Comparison of ENCODE assay signal across 6 worm cellular contexts in the genomic region with DNA sequence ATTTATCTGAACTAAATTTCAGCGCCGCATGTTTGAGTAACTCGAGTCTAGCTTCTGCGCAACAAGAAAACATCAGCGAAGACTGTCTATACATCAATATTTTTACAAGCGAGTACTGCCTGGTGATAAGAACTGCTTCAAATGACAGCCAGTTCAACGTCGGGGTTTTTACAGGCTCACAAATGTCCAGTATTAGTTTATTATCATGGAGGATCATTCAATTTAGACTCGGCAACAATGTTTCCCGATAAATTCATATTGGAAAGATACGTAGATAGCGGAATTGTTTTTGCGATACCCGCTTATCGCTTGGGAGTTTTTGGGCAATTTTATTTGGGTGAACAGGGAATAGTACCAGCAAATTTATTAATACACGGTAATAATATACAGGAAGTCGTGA.
TF ChIP-seq lines count a peak whose summit lies in the region.

No protein-coding gene starts in this region.

TF ChIP-seq in whole organism, L1 larva, 84 proteins besides CTCF, POLR2A, EP300 and RAD21:
- TF ChIP-seq elt-2 (tag; optimal IDR thresholded peaks at IDR 0.05; lab: Kevin White, UChicago) (peak; percentile 15), skn-1 (tag; optimal IDR thresholded peaks at IDR 0.05; lab: Kevin White, UChicago) (no peak)
TF ChIP-seq in whole organism, L1 larva: peak in this region for 1.

TF ChIP-seq in whole organism, L2 larva, 48 proteins besides CTCF, POLR2A, EP300 and RAD21:
- TF ChIP-seq fos-1 (tag; optimal IDR thresholded peaks at IDR 0.05; lab: Kevin White, UChicago) (peak; percentile 11), lin-39 (tag; optimal IDR thresholded peaks at IDR 0.05; lab: Kevin White, UChicago) (no peak), unc-55 (GFP tag; optimal IDR thresholded peaks at IDR 0.05; lab: Kevin White, UChicago) (no peak), nhr-10 (tag; optimal IDR thresholded peaks at IDR 0.05; lab: Kevin White, UChicago) (no peak)

TF ChIP-seq in whole organism, L3 larva, 47 proteins besides CTCF, POLR2A, EP300 and RAD21:
- no peak for TF ChIP-seq nhr-12 (tag; optimal IDR thresholded peaks at IDR 0.05; lab: Kevin White, UChicago)
- no peak for TF ChIP-seq nhr-28 (tag; optimal IDR thresholded peaks at IDR 0.05; lab: Kevin White, UChicago)
- no peak for TF ChIP-seq mdl-1 (tag; optimal IDR thresholded peaks at IDR 0.05; lab: Kevin White, UChicago)
- TF ChIP-seq lsy-12 (tag; optimal IDR thresholded peaks at IDR 0.05; lab: Kevin White, UChicago): no peak
- TF ChIP-seq mml-1 (tag; optimal IDR thresholded peaks at IDR 0.05; lab: Kevin White, UChicago): no peak
- TF ChIP-seq jun-1 (tag; optimal IDR thresholded peaks at IDR 0.05; lab: Kevin White, UChicago): no peak
- no peak for TF ChIP-seq egl-5 (tag; optimal IDR thresholded peaks at IDR 0.05; lab: Kevin White, UChicago)
- no peak for TF ChIP-seq sea-2 (GFP tag; optimal IDR thresholded peaks at IDR 0.05; lab: Kevin White, UChicago)
- TF ChIP-seq ceh-28 (tag; optimal IDR thresholded peaks at IDR 0.05; lab: Kevin White, UChicago): no peak
- no peak for TF ChIP-seq egl-27 (tag; optimal IDR thresholded peaks at IDR 0.05; lab: Kevin White, UChicago)
- TF ChIP-seq ZK546.5 (tag; optimal IDR thresholded peaks at IDR 0.05; lab: Kevin White, UChicago): no peak
- no peak for TF ChIP-seq nfya-1 (tag; optimal IDR thresholded peaks at IDR 0.05; lab: Kevin White, UChicago; ENCODE audit: insufficient read depth)
- peak; percentile 5 for TF ChIP-seq pqm-1 (tag; optimal IDR thresholded peaks at IDR 0.05; lab: Kevin White, UChicago)
- TF ChIP-seq lin-39 (tag; optimal IDR thresholded peaks at IDR 0.05; lab: Kevin White, UChicago): no peak
- TF ChIP-seq unc-39 (tag; optimal IDR thresholded peaks at IDR 0.05; lab: Kevin White, UChicago): no peak
- TF ChIP-seq elt-2 (tag; optimal IDR thresholded peaks at IDR 0.05; lab: Kevin White, UChicago): peak; percentile 74
- no peak for TF ChIP-seq elt-1 (tag; optimal IDR thresholded peaks at IDR 0.05; lab: Kevin White, UChicago)
- TF ChIP-seq nhr-11 (tag; optimal IDR thresholded peaks at IDR 0.05; lab: Kevin White, UChicago): no peak
TF ChIP-seq in whole organism, L3 larva: peak in this region for 2.

TF ChIP-seq in whole organism, L4 larva, 104 proteins besides CTCF, POLR2A, EP300 and RAD21 (continues in another document):
- TF ChIP-seq nhr-48 (tag; optimal IDR thresholded peaks at IDR 0.05; lab: Kevin White, UChicago) (peak; percentile 29), snpc-1.2 (GFP tag; IDR thresholded peaks at IDR 0.05; lab: Robert Waterston, UW) (no peak), madf-5 (GFP tag; IDR thresholded peaks at IDR 0.05; lab: Robert Waterston, UW) (no peak), hlh-11 (tag; optimal IDR thresholded peaks at IDR 0.05; lab: Kevin White, UChicago) (peak; percentile 72), F10B5.3 (tag; optimal IDR thresholded peaks at IDR 0.05; lab: Kevin White, UChicago) (no peak), lin-15B (tag; optimal IDR thresholded peaks at IDR 0.05; lab: Kevin White, UChicago) (no peak), nhr-28 (tag; optimal IDR thresholded peaks at IDR 0.05; lab: Kevin White, UChicago) (peak; percentile 41), cey-2 (tag; optimal IDR thresholded peaks at IDR 0.05; lab: Kevin White, UChicago; ENCODE audit: borderline replicate concordance, insufficient read depth) (no peak), pha-4 (GFP tag; IDR thresholded peaks at IDR 0.05; lab: Robert Waterston, UW) (no peak), pha-4 (tag; optimal IDR thresholded peaks at IDR 0.05; lab: Kevin White, UChicago) (no peak), lin-29 (GFP tag; IDR thresholded peaks at IDR 0.05; lab: Robert Waterston, UW) (no peak), mxl-3 (GFP tag; optimal IDR thresholded peaks at IDR 0.05; lab: Kevin White, UChicago) (no peak), lin-1 (GFP tag; IDR thresholded peaks at IDR 0.05; lab: Robert Waterston, UW) (no peak), mep-1 (tag; optimal IDR thresholded peaks at IDR 0.05; lab: Kevin White, UChicago) (no peak), dmd-8 (GFP tag; IDR thresholded peaks at IDR 0.05; lab: Robert Waterston, UW) (no peak), snpc-4 (tag; optimal IDR thresholded peaks at IDR 0.05; lab: Kevin White, UChicago) (no peak), hlh-30 (tag; optimal IDR thresholded peaks at IDR 0.05; lab: Kevin White, UChicago; ENCODE audit: insufficient read depth) (no peak), dve-1 (tag; optimal IDR thresholded peaks at IDR 0.05; lab: Kevin White, UChicago; ENCODE audit: insufficient read depth) (peak; percentile 71), fkh-10 (GFP tag; optimal IDR thresholded peaks at IDR 0.05; lab: Kevin White, UChicago) (no peak), lin-13 (GFP tag; optimal IDR thresholded peaks at IDR 0.05; lab: Kevin White, UChicago) (no peak), sdz-12 (GFP tag; optimal IDR thresholded peaks at IDR 0.05; lab: Kevin White, UChicago) (no peak), unc-130 (GFP tag; optimal IDR thresholded peaks at IDR 0.05; lab: Kevin White, UChicago) (no peak)

TF ChIP-seq in whole organism, late embryonic, 69 proteins besides CTCF, POLR2A, EP300 and RAD21:
- TF ChIP-seq elt-2 (tag; optimal IDR thresholded peaks at IDR 0.05; lab: Kevin White, UChicago) (peak; percentile 75), ceh-45 (GFP tag; IDR thresholded peaks at IDR 0.05; lab: Robert Waterston, UW) (no peak)
TF ChIP-seq in whole organism, late embryonic: peak in this region for 1.

TF ChIP-seq in whole organism, young adult, 124 proteins besides CTCF, POLR2A, EP300 and RAD21:
- no peak for TF ChIP-seq tlf-1 (GFP tag; optimal IDR thresholded peaks at IDR 0.05; lab: Kevin White, UChicago)
- peak; percentile 83 for TF ChIP-seq nhr-80 (tag; optimal IDR thresholded peaks at IDR 0.05; lab: Kevin White, UChicago)
- TF ChIP-seq let-607 (tag; optimal IDR thresholded peaks at IDR 0.05; lab: Kevin White, UChicago): peak in 1 of 2 experiments; percentile 10
- TF ChIP-seq T07F8.4 (tag; optimal IDR thresholded peaks at IDR 0.05; lab: Kevin White, UChicago): no peak
- TF ChIP-seq nfyb-1 (GFP tag; IDR thresholded peaks at IDR 0.05; lab: Robert Waterston, UW): 0 out of 2 replicates have a peak, but pooled peaks have one; percentile 34
